Worm (Caenorhabditis elegans) whole organism, midembryonic: Measurements from ENCODE around the gene cec-4.

Experiments used
- T22C8.4 ChIP-seq: fragments of 200-800 bp; sonication (Bioruptor generic); IDR thresholded peaks from 2 replicates; pipeline ENCODE4 v1.3.6; 2022; ENCODE audit warnings: missing genetic modification characterization, missing compliant biosample characterization
- cog-1 ChIP-seq: sonication (generic microtip); optimal IDR thresholded peaks from 2 replicates; lab custom pipeline; 2016; ENCODE audit warnings: missing genetic modification characterization, missing compliant biosample characterization
- flt-1 ChIP-seq: fragments of 200-800 bp; sonication (Bioruptor generic); IDR thresholded peaks from 2 replicates; pipeline ENCODE4 v1.3.6; 2022; ENCODE audit warnings: missing genetic modification characterization, missing compliant biosample characterization
- klf-2 ChIP-seq: fragments of 200-800 bp; sonication (Bioruptor generic); conservative IDR thresholded peaks from 2 replicates; pipeline ENCODE4 v1.3.6; 2022; ENCODE audit warnings: missing genetic modification reagents, missing genetic modification characterization, missing compliant biosample characterization
- med-1 ChIP-seq: sonication (generic microtip); optimal IDR thresholded peaks from 2 replicates; lab custom pipeline; 2017; ENCODE audit warnings: missing genetic modification characterization, mild to moderate bottlenecking, missing compliant biosample characterization, antibody characterized with exemption, missing genetic modification reagents; ENCODE audit not compliant: insufficient read depth
- ref-1 ChIP-seq: fragments of 200-800 bp; sonication (Bioruptor generic); conservative IDR thresholded peaks from 2 replicates; pipeline ENCODE4 v1.3.6; 2022; ENCODE audit warnings: missing genetic modification reagents, missing genetic modification characterization, missing compliant biosample characterization
- tab-1 ChIP-seq: fragments of 200-800 bp; sonication (Bioruptor generic); IDR thresholded peaks from 2 replicates; pipeline ENCODE4 v1.3.6; 2022; ENCODE audit warnings: missing genetic modification characterization, missing compliant biosample characterization
- ztf-23 ChIP-seq: fragments of 200-800 bp; sonication (Bioruptor generic); IDR thresholded peaks from 2 replicates; pipeline ENCODE4 v1.3.6; 2022; ENCODE audit warnings: missing genetic modification reagents, missing genetic modification characterization, missing compliant biosample characterization
- ztf-29 ChIP-seq: fragments of 200-800 bp; sonication (Bioruptor generic); IDR thresholded peaks from 2 replicates; pipeline ENCODE4 v1.3.6; 2022; ENCODE audit warnings: missing genetic modification reagents, missing genetic modification characterization, missing compliant biosample characterization

- TF ChIP-seq ztf-29 (GFP tag; lab: Robert Waterston, UW) = no peak
- TF ChIP-seq klf-2 (GFP tag; lab: Robert Waterston, UW) = no peak
- no peak for TF ChIP-seq med-1 (GFP tag; lab: Kevin White, UChicago)
- TF ChIP-seq ref-1 (GFP tag; lab: Robert Waterston, UW) = no peak
- no peak for TF ChIP-seq flt-1
- TF ChIP-seq ztf-23 = 0 out of 2 replicates have a peak, but pooled peaks have one; percentile 23
- TF ChIP-seq T22C8.4 (GFP tag; lab: Robert Waterston, UW) = no peak
- TF ChIP-seq tab-1 (GFP tag; lab: Robert Waterston, UW) = no peak
- no peak for TF ChIP-seq cog-1
Measured at ce11 chrIV:7611396-7611795, 35.9 kb downstream of the cec-4 start.
